Worm (Caenorhabditis elegans) whole organism, L1 larva: Measurements from ENCODE around the gene T08G5.15.

Experiments used
- C04F5.9 ChIP-seq: sonication (generic microtip); optimal IDR thresholded peaks from 2 replicates; lab custom pipeline; 2016; ENCODE audit warnings: missing genetic modification characterization, missing compliant biosample characterization
- C34B4.2 ChIP-seq: sonication (generic microtip); optimal IDR thresholded peaks from 2 replicates; lab custom pipeline; 2017; ENCODE audit warnings: mild to moderate bottlenecking, missing genetic modification characterization, missing compliant biosample characterization
- Y116A8C.19 ChIP-seq: sonication (generic microtip); optimal IDR thresholded peaks from 2 replicates; lab custom pipeline; 2016; ENCODE audit warnings: missing compliant biosample characterization, missing genetic modification characterization, borderline replicate concordance
- alr-1 ChIP-seq: fragments of 200-800 bp; sonication (Bioruptor generic); optimal IDR thresholded peaks from 2 replicates; lab custom pipeline; 2018; ENCODE audit warnings: borderline replicate concordance, mild to moderate bottlenecking, missing genetic modification characterization, missing compliant biosample characterization
- ceh-63 ChIP-seq: fragments of 200-800 bp; sonication (Bioruptor generic); optimal IDR thresholded peaks from 2 replicates; lab custom pipeline; 2018; ENCODE audit warnings: mild to moderate bottlenecking, missing genetic modification characterization, missing compliant biosample characterization
- ceh-8 ChIP-seq: fragments of 200-800 bp; sonication (Bioruptor generic); optimal IDR thresholded peaks from 2 replicates; lab custom pipeline; 2018; ENCODE audit warnings: mild to moderate bottlenecking, missing genetic modification characterization, moderate library complexity, missing compliant biosample characterization
- ceh-82 ChIP-seq, 3 experiments: fragments of 150-350 bp in 1 of 3; sonication (generic microtip) in 2 of 3; optimal IDR thresholded peaks; 2 replicates each; lab custom pipeline; 2014 to 2017; ENCODE audit warnings: missing biosample characterization in 3 of 3, missing genetic modification characterization in 3 of 3
- ceh-88 ChIP-seq: fragments of 200-800 bp; sonication (Bioruptor generic); IDR thresholded peaks from 2 replicates; pipeline ENCODE4 v1.3.6; 2022; ENCODE audit warnings: missing genetic modification characterization, missing compliant biosample characterization
- ceh-90 ChIP-seq: sonication (generic microtip); optimal IDR thresholded peaks from 2 replicates; lab custom pipeline; 2016; ENCODE audit warnings: missing genetic modification characterization, missing compliant biosample characterization
- dpl-1 ChIP-seq, 3 experiments: fragments of 150-350 bp in 2 of 3; sonication (generic microtip) in 1 of 3; optimal IDR thresholded peaks; 2 replicates each; lab custom pipeline; 2014 to 2017; ENCODE audit warnings: missing biosample characterization in 3 of 3, missing genetic modification characterization in 3 of 3, missing genetic modification reagents in 3 of 3
- dsc-1 ChIP-seq: sonication (generic microtip); optimal IDR thresholded peaks from 2 replicates; lab custom pipeline; 2016; ENCODE audit warnings: mild to moderate bottlenecking, missing genetic modification characterization, missing compliant biosample characterization
- egl-13 ChIP-seq: sonication (generic microtip); optimal IDR thresholded peaks from 2 replicates; lab custom pipeline; 2016; ENCODE audit warnings: missing genotype, missing genetic modification reagents, missing genetic modification characterization, missing compliant biosample characterization
- egl-27 ChIP-seq, 2 experiments: fragments of 150-350 bp in 1 of 2; sonication (generic microtip); optimal IDR thresholded peaks; 3 replicates each; lab custom pipeline; 2017 to 2018; ENCODE audit warnings: missing biosample characterization in 2 of 2, missing genetic modification characterization in 2 of 2, missing genetic modification reagents in 2 of 2
- elt-3 ChIP-seq, 6 experiments: fragments of 150-350 bp in 1 of 6; sonication (generic microtip); optimal IDR thresholded peaks; 2 replicates each; lab custom pipeline; 2017 to 2018; ENCODE audit warnings: missing biosample characterization in 6 of 6, missing genetic modification characterization in 6 of 6, inconsistent platforms in 1 of 6
- fkh-10 ChIP-seq: sonication (generic microtip); optimal IDR thresholded peaks from 2 replicates; lab custom pipeline; 2017; ENCODE audit warnings: missing biosample characterization, missing genetic modification reagents, missing genetic modification characterization
- fkh-4 ChIP-seq: sonication (generic microtip); optimal IDR thresholded peaks from 2 replicates; lab custom pipeline; 2016; ENCODE audit warnings: missing compliant biosample characterization, missing genetic modification characterization, borderline replicate concordance
- fos-1 ChIP-seq: fragments of 150-350 bp; optimal IDR thresholded peaks from 2 replicates; lab custom pipeline; 2014; ENCODE audit warnings: missing biosample characterization, missing genetic modification characterization
- hlh-4 ChIP-seq: sonication (generic microtip); optimal IDR thresholded peaks from 2 replicates; lab custom pipeline; 2016; ENCODE audit warnings: mild to moderate bottlenecking, missing genetic modification characterization, missing compliant biosample characterization
- hpl-2 ChIP-seq: fragments of 150-350 bp; optimal IDR thresholded peaks from 2 replicates; lab custom pipeline; 2014; ENCODE audit warnings: missing biosample characterization, missing genetic modification reagents, missing genetic modification characterization
- irx-1 ChIP-seq: sonication (generic microtip); optimal IDR thresholded peaks from 2 replicates; lab custom pipeline; 2016; ENCODE audit warnings: missing genetic modification characterization, missing compliant biosample characterization
- isw-1 ChIP-seq: fragments of 200-800 bp; sonication (Bioruptor generic); IDR thresholded peaks from 2 replicates; pipeline ENCODE4 v1.3.6; 2022; ENCODE audit warnings: missing genetic modification characterization, missing compliant biosample characterization
- jun-1 ChIP-seq: fragments of 150-350 bp; optimal IDR thresholded peaks from 2 replicates; lab custom pipeline; 2014; ENCODE audit warnings: missing biosample characterization, missing genetic modification reagents, missing genetic modification characterization
- lin-13 ChIP-seq: fragments of 150-350 bp; optimal IDR thresholded peaks from 2 replicates; lab custom pipeline; 2014; ENCODE audit warnings: missing biosample characterization, missing genetic modification reagents, missing genetic modification characterization
- lin-14 ChIP-seq: fragments of 200-800 bp; sonication (Bioruptor generic); optimal IDR thresholded peaks from 2 replicates; lab custom pipeline; 2018; ENCODE audit warnings: mild to moderate bottlenecking, missing genetic modification characterization, moderate library complexity, missing compliant biosample characterization
- lin-15B ChIP-seq: fragments of 150-350 bp; sonication (generic microtip); optimal IDR thresholded peaks from 3 replicates; lab custom pipeline; 2014; ENCODE audit warnings: missing biosample characterization, missing genetic modification characterization
- lin-35 ChIP-seq, 2 experiments: fragments of 150-350 bp; optimal IDR thresholded peaks; 2 replicates each; lab custom pipeline; 2014; ENCODE audit warnings: missing biosample characterization in 2 of 2, missing genetic modification characterization in 2 of 2, missing genetic modification reagents in 2 of 2
- lin-39 ChIP-seq: fragments of 150-350 bp; optimal IDR thresholded peaks from 2 replicates; lab custom pipeline; 2014; ENCODE audit warnings: missing biosample characterization, missing genetic modification reagents, missing genetic modification characterization
- lir-3 ChIP-seq: sonication (generic microtip); optimal IDR thresholded peaks from 2 replicates; lab custom pipeline; 2016; ENCODE audit warnings: mild to moderate bottlenecking, missing genetic modification characterization, moderate library complexity, missing compliant biosample characterization; ENCODE audit not compliant: poor library complexity
- lsy-2 ChIP-seq, 2 experiments: fragments of 150-350 bp; optimal IDR thresholded peaks; 2 replicates each; lab custom pipeline; 2014; ENCODE audit warnings: missing biosample characterization in 2 of 2, missing genetic modification characterization in 2 of 2
- mab-9 ChIP-seq: fragments of 200-800 bp; sonication (Bioruptor generic); IDR thresholded peaks from 2 replicates; pipeline ENCODE4 v1.3.6; 2022; ENCODE audit warnings: missing genetic modification reagents, missing genetic modification characterization, missing compliant biosample characterization
- mdl-1 ChIP-seq, 2 experiments: fragments of 150-350 bp; optimal IDR thresholded peaks; 2 replicates each; lab custom pipeline; 2014 to 2017; ENCODE audit warnings: missing biosample characterization in 2 of 2, missing genetic modification characterization in 2 of 2, inconsistent platforms in 1 of 2
- mep-1 ChIP-seq: fragments of 150-350 bp; optimal IDR thresholded peaks from 2 replicates; lab custom pipeline; 2014; ENCODE audit warnings: missing biosample characterization, missing genetic modification characterization
- nhr-20 ChIP-seq: sonication (generic microtip); optimal IDR thresholded peaks from 2 replicates; lab custom pipeline; 2016; ENCODE audit warnings: mild to moderate bottlenecking, missing genetic modification characterization, missing compliant biosample characterization
- nhr-237 ChIP-seq: fragments of 150-350 bp; optimal IDR thresholded peaks from 2 replicates; lab custom pipeline; 2014; ENCODE audit warnings: missing biosample characterization, missing genetic modification characterization
- nhr-28 ChIP-seq: fragments of 150-350 bp; optimal IDR thresholded peaks from 2 replicates; lab custom pipeline; 2014; ENCODE audit warnings: missing biosample characterization, missing genetic modification characterization
- nhr-71 ChIP-seq: sonication (generic microtip); optimal IDR thresholded peaks from 2 replicates; lab custom pipeline; 2016; ENCODE audit warnings: mild to moderate bottlenecking, missing genetic modification characterization, moderate library complexity, missing compliant biosample characterization
- nhr-76 ChIP-seq: sonication (generic microtip); optimal IDR thresholded peaks from 2 replicates; lab custom pipeline; 2017; ENCODE audit warnings: missing biosample characterization, missing genetic modification characterization
- nhr-77 ChIP-seq: fragments of 150-350 bp; optimal IDR thresholded peaks from 2 replicates; lab custom pipeline; 2014; ENCODE audit warnings: missing biosample characterization, missing genetic modification characterization
- pax-3 ChIP-seq: fragments of 200-800 bp; sonication (Bioruptor generic); optimal IDR thresholded peaks from 2 replicates; lab custom pipeline; 2018; ENCODE audit warnings: mild to moderate bottlenecking, missing genetic modification characterization, moderate library complexity, missing compliant biosample characterization
- snpc-4 ChIP-seq: fragments of 150-350 bp; optimal IDR thresholded peaks from 2 replicates; lab custom pipeline; 2014; ENCODE audit warnings: missing biosample characterization, missing genetic modification characterization
- swsn-7 ChIP-seq: sonication (generic microtip); optimal IDR thresholded peaks from 2 replicates; lab custom pipeline; 2016; ENCODE audit warnings: missing genetic modification characterization, missing compliant biosample characterization
- tbx-2 ChIP-seq: sonication (generic microtip); optimal IDR thresholded peaks from 2 replicates; lab custom pipeline; 2016; ENCODE audit warnings: missing genetic modification characterization, missing compliant biosample characterization
- unc-86 ChIP-seq: sonication (generic microtip); optimal IDR thresholded peaks from 2 replicates; lab custom pipeline; 2016; ENCODE audit warnings: missing genetic modification characterization, missing compliant biosample characterization
- unc-98 ChIP-seq: fragments of 200-800 bp; sonication (Bioruptor generic); IDR thresholded peaks from 2 replicates; pipeline ENCODE4 v1.3.6; 2022; ENCODE audit warnings: missing genetic modification characterization, missing compliant biosample characterization
- vab-15 ChIP-seq: sonication (generic microtip); optimal IDR thresholded peaks from 2 replicates; lab custom pipeline; 2017; ENCODE audit warnings: missing genotype, mild to moderate bottlenecking, missing genetic modification characterization, missing compliant biosample characterization
- xbp-1 ChIP-seq: sonication (generic microtip); optimal IDR thresholded peaks from 2 replicates; lab custom pipeline; 2016; ENCODE audit warnings: missing genetic modification characterization, missing compliant biosample characterization
- zip-4 ChIP-seq: fragments of 200-800 bp; sonication (Bioruptor generic); optimal IDR thresholded peaks from 2 replicates; lab custom pipeline; 2018; ENCODE audit warnings: mild to moderate bottlenecking, missing genetic modification characterization, moderate library complexity, missing compliant biosample characterization
- ztf-11 ChIP-seq, 2 experiments: sonication (generic microtip); optimal IDR thresholded peaks; 2 replicates each; lab custom pipeline; 2016 to 2017; ENCODE audit warnings: missing genetic modification characterization in 2 of 2, missing biosample characterization in 1 of 2, missing compliant biosample characterization in 1 of 2
- ztf-4 ChIP-seq: fragments of 150-350 bp; optimal IDR thresholded peaks from 2 replicates; lab custom pipeline; 2014; ENCODE audit warnings: missing biosample characterization, missing genetic modification characterization

T08G5.15 gene

DNA sequence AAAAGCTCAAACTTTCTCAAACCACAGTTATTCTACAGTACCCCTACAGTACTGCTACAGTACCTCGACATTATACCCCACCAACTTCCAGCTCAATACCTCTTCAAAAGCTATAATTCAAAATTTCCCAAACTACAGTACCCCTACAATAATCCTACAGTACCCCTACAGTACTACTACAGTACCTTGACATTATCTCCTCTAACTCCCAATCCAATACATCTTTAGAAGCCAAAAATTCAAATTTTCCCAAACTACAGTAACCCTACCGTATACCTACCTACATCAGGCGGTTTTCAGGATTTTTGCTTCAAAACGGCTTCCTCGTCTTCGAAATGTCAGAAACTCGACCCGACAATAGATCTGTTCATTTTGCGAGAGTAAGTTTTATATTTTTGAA lies 34.6 kb upstream of the T08G5.15 start, which contains the start of gene F58D12.3:
F58D12.3 (plus strand) TSS at position 301 of the 400 bp plus-strand sequence.
- TF ChIP-seq egl-27 (tag; optimal IDR thresholded peaks at IDR 0.05; lab: Kevin White, UChicago) (no peak), lin-14 (GFP tag; lab: Kevin White, UChicago) (no peak), unc-86 (tag; lab: Kevin White, UChicago) (no peak), lir-3 (tag; lab: Kevin White, UChicago) (no peak), swsn-7 (tag; lab: Kevin White, UChicago) (no peak), nhr-20 (tag; lab: Kevin White, UChicago) (no peak), zip-4 (GFP tag; lab: Kevin White, UChicago) (no peak), alr-1 (no peak), nhr-28 (tag; lab: Kevin White, UChicago) (no peak)

DNA sequence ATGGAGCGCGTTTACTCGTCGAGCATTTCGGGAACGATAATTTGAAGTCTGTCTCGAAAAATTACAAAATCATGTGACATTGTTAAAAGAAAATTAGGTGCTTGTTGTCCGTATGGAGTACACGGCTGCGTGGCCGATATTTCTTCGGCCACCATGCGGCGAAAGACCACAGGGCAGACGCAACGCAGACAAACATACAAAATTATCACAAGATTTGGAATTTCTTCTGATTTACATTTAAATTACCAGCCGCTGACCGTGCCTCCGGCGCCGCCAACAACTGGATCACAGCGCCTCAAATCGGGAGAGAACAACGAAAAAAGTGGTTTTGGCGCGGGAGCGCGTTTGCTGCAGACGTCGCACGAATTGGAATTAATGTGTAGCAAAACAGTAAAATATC lies 32.1 kb upstream of the T08G5.15 start:
- peak; percentile 83 to 89 for TF ChIP-seq lin-35 (GFP tag; optimal IDR thresholded peaks at IDR 0.05; lab: Kevin White, UChicago)
- TF ChIP-seq ztf-4: peak; percentile 95
- TF ChIP-seq dsc-1: peak; percentile 99
- peak; percentile 92 for TF ChIP-seq C34B4.2 (tag; lab: Kevin White, UChicago)
- TF ChIP-seq mdl-1 (tag; optimal IDR thresholded peaks at IDR 0.05; lab: Kevin White, UChicago): peak in 1 of 2 experiments; percentile 90
- TF ChIP-seq vab-15: peak; percentile 88
- peak; percentile 100 for TF ChIP-seq unc-98 (GFP tag; lab: Robert Waterston, UW)
- peak; percentile 63 for TF ChIP-seq nhr-237 (tag; lab: Kevin White, UChicago)
- TF ChIP-seq mab-9 (GFP tag; lab: Robert Waterston, UW): peak; percentile 100
- peak in 1 of 2 experiments; percentile 100 for TF ChIP-seq ztf-11 (tag; optimal IDR thresholded peaks at IDR 0.05; lab: Kevin White, UChicago)
- peak; percentile 99 for TF ChIP-seq nhr-20 (tag; lab: Kevin White, UChicago)
- TF ChIP-seq mep-1 (tag; lab: Kevin White, UChicago): peak; percentile 83
- TF ChIP-seq nhr-76 (tag; lab: Kevin White, UChicago): peak; percentile 1
- TF ChIP-seq Y116A8C.19: peak; percentile 98
- TF ChIP-seq lin-14 (GFP tag; lab: Kevin White, UChicago): peak; percentile 98
- peak; percentile 96 for TF ChIP-seq C04F5.9 (tag; lab: Kevin White, UChicago)
- peak; percentile 66 for TF ChIP-seq fos-1
- TF ChIP-seq fkh-4: peak; percentile 100
- TF ChIP-seq ceh-90 (tag; lab: Kevin White, UChicago): peak; percentile 99
- peak; percentile 98 for TF ChIP-seq swsn-7 (tag; lab: Kevin White, UChicago)
- TF ChIP-seq lsy-2 (tag; optimal IDR thresholded peaks at IDR 0.05; lab: Kevin White, UChicago): peak; percentile 87 to 91
- TF ChIP-seq jun-1 (tag; lab: Kevin White, UChicago): peak; percentile 87
- peak; percentile 53 for TF ChIP-seq hpl-2
- TF ChIP-seq lin-13 (GFP tag; lab: Kevin White, UChicago): peak; percentile 92
- TF ChIP-seq nhr-77: peak; percentile 82
- peak; percentile 90 to 92 (median 91) for TF ChIP-seq ceh-82 (tag; optimal IDR thresholded peaks at IDR 0.05; lab: Kevin White, UChicago)
- peak; percentile 95 for TF ChIP-seq hlh-4
- peak; percentile 100 for TF ChIP-seq pax-3 (tag; lab: Kevin White, UChicago)
- TF ChIP-seq snpc-4 (tag; lab: Kevin White, UChicago): peak; percentile 85
- TF ChIP-seq ceh-63 (GFP tag; lab: Kevin White, UChicago): peak; percentile 97
- TF ChIP-seq isw-1 (GFP tag; lab: Robert Waterston, UW): peak; percentile 99
- peak; percentile 65 for TF ChIP-seq lin-15B
- TF ChIP-seq irx-1: peak; percentile 99
- peak; percentile 99 for TF ChIP-seq lir-3 (tag; lab: Kevin White, UChicago)
- peak; percentile 29 for TF ChIP-seq fkh-10 (GFP tag; lab: Kevin White, UChicago)
- peak; percentile 80 to 87 (median 81) for TF ChIP-seq dpl-1 (GFP tag; optimal IDR thresholded peaks at IDR 0.05; lab: Kevin White, UChicago)
- TF ChIP-seq egl-13 (tag; lab: Kevin White, UChicago): peak; percentile 98
- peak; percentile 99 for TF ChIP-seq tbx-2 (tag; lab: Kevin White, UChicago)
- peak; percentile 97 for TF ChIP-seq ceh-8 (GFP tag; lab: Kevin White, UChicago)
- TF ChIP-seq elt-3 (tag; optimal IDR thresholded peaks at IDR 0.05; lab: Kevin White, UChicago): peak in 4 of 6 experiments; percentile 18 to 85 (median 64)
- TF ChIP-seq ceh-88 (GFP tag; lab: Robert Waterston, UW): peak; percentile 99
- peak; percentile 99 for TF ChIP-seq nhr-71 (tag; lab: Kevin White, UChicago)
- TF ChIP-seq lin-39 (tag; lab: Kevin White, UChicago): peak; percentile 93
- TF ChIP-seq xbp-1: peak; percentile 96
